Worm (Caenorhabditis elegans): ENCODE results near the gene chtb-1.

DNA sequence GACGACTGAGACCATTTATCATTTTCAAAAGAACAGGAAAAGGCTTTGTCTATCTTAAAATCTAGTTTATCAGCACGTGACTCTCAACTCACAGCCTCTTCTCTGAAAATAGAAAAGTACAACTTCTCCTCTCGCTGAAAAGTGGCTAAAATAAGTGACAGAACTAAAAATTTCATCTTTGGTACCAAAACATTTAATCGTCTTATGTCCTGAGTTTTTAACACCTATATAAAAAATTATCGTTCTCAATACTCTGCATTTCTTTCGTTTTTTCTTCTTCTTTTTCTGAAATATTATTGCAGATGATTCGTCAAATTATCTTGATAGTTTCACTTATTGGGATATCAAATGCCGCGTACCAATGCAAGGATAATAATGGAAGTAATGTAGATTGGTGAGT is 11.7 kb upstream of the chtb-1 start, which contains the start of gene crn-6:
- TF ChIP-seq ceh-28 (tag; optimal IDR thresholded peaks at IDR 0.05) (no peak), daf-12 (tag; optimal IDR thresholded peaks at IDR 0.05) (no peak), nhr-102 (tag; optimal IDR thresholded peaks at IDR 0.05) (no peak), mdl-1 (tag; optimal IDR thresholded peaks at IDR 0.05) (no peak), F37D6.2 (tag; optimal IDR thresholded peaks at IDR 0.05) (no peak), zip-11 (GFP tag; IDR thresholded peaks at IDR 0.05) (no peak), mdt-29 (GFP tag; IDR thresholded peaks at IDR 0.05) (no peak), ceh-20 (GFP tag; IDR thresholded peaks at IDR 0.05) (no peak), Y105C5A.15 (GFP tag; IDR thresholded peaks at IDR 0.05) (no peak), dve-1 (tag; optimal IDR thresholded peaks at IDR 0.05; ENCODE audit: insufficient read depth) (no peak), rbr-2 (tag; optimal IDR thresholded peaks at IDR 0.05) (no peak), nhr-11 (tag; optimal IDR thresholded peaks at IDR 0.05) (no peak), hlh-11 (tag; optimal IDR thresholded peaks at IDR 0.05) (no peak)

Data from whole organism, L4 larva.